Worm (Caenorhabditis elegans): ENCODE measurements around the gene knl-1.

Gene knl-1

DNA sequence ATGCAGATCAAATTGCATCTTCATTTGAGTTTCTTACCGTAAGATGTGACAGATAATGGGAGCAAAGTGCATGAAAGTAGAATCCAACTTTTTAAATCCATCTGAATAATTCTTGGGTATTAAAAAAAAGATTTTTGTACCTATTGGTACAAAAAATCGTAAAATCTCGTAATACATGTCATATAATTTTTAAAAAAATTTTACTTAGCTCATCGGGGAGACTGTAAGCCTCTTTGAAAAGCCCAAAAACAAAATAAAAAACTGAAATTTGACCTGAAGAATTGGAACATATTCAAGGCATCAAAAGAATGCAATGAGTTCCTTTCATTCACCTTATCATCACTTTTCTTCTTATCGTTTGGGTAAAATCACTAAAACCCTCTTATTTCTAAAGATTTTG, 25.4 kb downstream of the knl-1 start, which contains the start of gene clec-160:
Gene clec-160 (minus strand): TSS at position 101 of the 400 bp plus-strand sequence.
- no peak for TF ChIP-seq lin-11 (tag; optimal IDR thresholded peaks at IDR 0.05)
- no peak for TF ChIP-seq unc-39 (tag; optimal IDR thresholded peaks at IDR 0.05)
- TF ChIP-seq ceh-16 (tag; optimal IDR thresholded peaks at IDR 0.05), result no peak
- TF ChIP-seq peb-1 (tag; optimal IDR thresholded peaks at IDR 0.05), result no peak
- no peak for TF ChIP-seq egl-27 (tag; optimal IDR thresholded peaks at IDR 0.05)
- no peak for TF ChIP-seq elt-3 (tag; optimal IDR thresholded peaks at IDR 0.05)
- TF ChIP-seq Y55F3AM.14 (GFP tag; optimal IDR thresholded peaks at IDR 0.05), result no peak
- no peak for TF ChIP-seq sem-4 (tag; optimal IDR thresholded peaks at IDR 0.05)
- TF ChIP-seq C34F6.9 (tag; optimal IDR thresholded peaks at IDR 0.05), result no peak
- TF ChIP-seq fos-1 (tag; optimal IDR thresholded peaks at IDR 0.05), result no peak
- TF ChIP-seq nhr-25 (tag; optimal IDR thresholded peaks at IDR 0.05), result no peak
- TF ChIP-seq ztf-1 (GFP tag; conservative IDR thresholded peaks at IDR 0.05), result no peak
- no peak for TF ChIP-seq aly-2 (tag; optimal IDR thresholded peaks at IDR 0.05)
- TF ChIP-seq skn-1 (tag; optimal IDR thresholded peaks at IDR 0.05), result no peak
- no peak for TF ChIP-seq blmp-1 (tag; optimal IDR thresholded peaks at IDR 0.05; ENCODE audit: insufficient read depth)
- TF ChIP-seq elt-1 (tag; optimal IDR thresholded peaks at IDR 0.05), result no peak
- no peak for TF ChIP-seq nhr-129 (tag; optimal IDR thresholded peaks at IDR 0.05)
- no peak for TF ChIP-seq nhr-10 (tag; optimal IDR thresholded peaks at IDR 0.05)
- no peak for TF ChIP-seq R02D3.7 (tag; optimal IDR thresholded peaks at IDR 0.05)
- TF ChIP-seq nhr-21 (tag; optimal IDR thresholded peaks at IDR 0.05), result no peak

DNA sequence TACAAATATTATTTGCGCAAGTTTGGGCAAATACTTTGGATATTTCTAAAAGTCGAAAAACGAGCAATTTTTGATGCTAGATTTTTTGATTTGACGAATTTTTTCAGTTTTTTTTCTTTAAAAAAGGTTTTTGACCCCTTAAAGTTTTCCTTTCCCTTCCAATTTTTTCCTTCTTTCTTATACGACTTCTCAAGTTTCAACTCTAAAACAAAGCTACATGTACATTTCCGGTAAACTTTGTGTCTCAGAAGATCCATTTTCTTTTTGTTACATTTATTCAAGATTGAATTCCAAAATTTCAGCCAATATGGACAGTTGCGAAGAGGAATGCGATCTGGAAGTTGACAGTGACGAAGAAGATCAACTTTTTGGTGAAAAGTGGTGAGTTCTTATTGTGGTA, 28.4 kb downstream of the knl-1 start, which contains the start of gene mig-10:
Gene mig-10 (plus strand): TSS at position 301 of the 400 bp plus-strand sequence.
- TF ChIP-seq gmeb-1 (tag; optimal IDR thresholded peaks at IDR 0.05) (no peak), nhr-10 (tag; optimal IDR thresholded peaks at IDR 0.05) (no peak), lsy-2 (tag; optimal IDR thresholded peaks at IDR 0.05) (no peak), R02D3.7 (tag; optimal IDR thresholded peaks at IDR 0.05) (no peak), ztf-11 (tag; optimal IDR thresholded peaks at IDR 0.05) (no peak), sma-3 (GFP tag; optimal IDR thresholded peaks at IDR 0.05) (no peak), lin-13 (GFP tag; optimal IDR thresholded peaks at IDR 0.05) (no peak)

DNA sequence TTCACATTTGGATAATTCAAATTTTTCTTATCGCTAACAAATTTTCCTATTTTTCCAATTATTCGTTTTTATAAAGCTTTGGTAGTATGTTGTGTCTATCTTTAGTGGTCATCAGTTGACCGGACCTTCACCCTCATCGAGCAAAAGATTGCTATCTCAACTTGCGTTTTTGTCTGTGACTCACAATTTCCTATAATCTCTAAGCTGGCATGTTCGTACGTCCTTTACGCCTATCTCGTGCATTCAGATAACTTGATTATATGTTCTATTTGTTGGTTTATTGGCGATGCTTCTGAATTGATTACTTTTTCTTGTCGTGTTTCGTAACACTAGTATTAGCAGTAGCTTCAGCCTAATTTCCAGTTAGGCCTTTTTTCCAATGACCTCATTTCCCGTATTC, 29.1 kb downstream of the knl-1 start:
- TF ChIP-seq aly-2 (tag; optimal IDR thresholded peaks at IDR 0.05) (no peak), ceh-16 (tag; optimal IDR thresholded peaks at IDR 0.05) (no peak), ztf-11 (tag; optimal IDR thresholded peaks at IDR 0.05) (no peak), nhr-25 (tag; optimal IDR thresholded peaks at IDR 0.05) (no peak), skn-1 (tag; optimal IDR thresholded peaks at IDR 0.05) (no peak), nhr-23 (tag; optimal IDR thresholded peaks at IDR 0.05) (no peak), gmeb-1 (tag; optimal IDR thresholded peaks at IDR 0.05) (no peak), zag-1 (tag; optimal IDR thresholded peaks at IDR 0.05) (no peak), R02D3.7 (tag; optimal IDR thresholded peaks at IDR 0.05) (no peak), C34F6.9 (tag; optimal IDR thresholded peaks at IDR 0.05) (no peak), nhr-77 (tag; optimal IDR thresholded peaks at IDR 0.05) (no peak), unc-39 (tag; optimal IDR thresholded peaks at IDR 0.05) (no peak), nhr-21 (tag; optimal IDR thresholded peaks at IDR 0.05) (no peak), Y55F3AM.14 (GFP tag; optimal IDR thresholded peaks at IDR 0.05) (no peak), nhr-237 (tag; optimal IDR thresholded peaks at IDR 0.05) (no peak), fos-1 (tag; optimal IDR thresholded peaks at IDR 0.05) (no peak), snpc-4 (tag; optimal IDR thresholded peaks at IDR 0.05) (no peak), elt-3 (tag; optimal IDR thresholded peaks at IDR 0.05) (no peak)

DNA sequence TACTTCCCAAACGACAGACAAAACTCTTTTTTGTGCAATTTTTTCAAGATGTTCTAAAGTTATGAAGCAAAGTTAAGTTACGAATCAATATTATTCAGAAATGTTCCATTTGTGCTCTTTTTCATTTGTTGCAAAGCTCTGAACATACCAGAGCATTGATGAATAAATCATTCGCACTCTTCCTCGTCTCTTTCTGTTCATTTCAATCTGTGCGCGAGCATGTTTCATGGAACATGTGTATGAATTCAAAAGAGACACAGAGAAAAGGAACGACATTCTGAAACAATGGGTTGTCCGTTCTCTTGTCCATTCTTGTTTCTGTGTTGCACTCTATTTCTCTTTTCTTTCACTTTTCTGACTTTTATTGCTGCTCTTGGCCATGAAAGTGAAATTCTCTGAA, 29.9 kb downstream of the knl-1 start:
- TF ChIP-seq C34F6.9 (tag; optimal IDR thresholded peaks at IDR 0.05), result peak; percentile 1
- no peak for TF ChIP-seq ztf-1 (GFP tag; conservative IDR thresholded peaks at IDR 0.05)

DNA sequence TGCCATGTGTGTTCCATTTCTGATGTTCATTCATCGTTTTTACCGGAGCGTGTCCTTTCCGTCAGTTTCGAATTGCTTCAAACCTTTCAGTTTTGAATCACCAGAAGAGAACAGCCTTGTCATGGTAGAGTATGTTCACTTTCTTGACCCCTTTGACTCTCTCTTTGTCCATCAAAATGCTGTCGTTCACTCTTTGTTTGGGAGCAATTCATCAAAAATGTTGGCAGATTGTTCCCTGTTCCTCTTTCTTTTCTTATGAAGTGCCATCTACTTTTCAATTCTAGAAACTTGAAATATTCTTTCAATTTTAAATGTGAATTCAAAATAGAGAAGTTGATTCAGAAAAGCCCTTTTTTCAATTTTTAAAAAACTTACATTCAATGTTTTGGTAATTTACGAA, 30.9 kb downstream of the knl-1 start:
- TF ChIP-seq aly-2 (tag; optimal IDR thresholded peaks at IDR 0.05) (no peak), unc-55 (GFP tag; optimal IDR thresholded peaks at IDR 0.05) (peak; percentile 33)

DNA sequence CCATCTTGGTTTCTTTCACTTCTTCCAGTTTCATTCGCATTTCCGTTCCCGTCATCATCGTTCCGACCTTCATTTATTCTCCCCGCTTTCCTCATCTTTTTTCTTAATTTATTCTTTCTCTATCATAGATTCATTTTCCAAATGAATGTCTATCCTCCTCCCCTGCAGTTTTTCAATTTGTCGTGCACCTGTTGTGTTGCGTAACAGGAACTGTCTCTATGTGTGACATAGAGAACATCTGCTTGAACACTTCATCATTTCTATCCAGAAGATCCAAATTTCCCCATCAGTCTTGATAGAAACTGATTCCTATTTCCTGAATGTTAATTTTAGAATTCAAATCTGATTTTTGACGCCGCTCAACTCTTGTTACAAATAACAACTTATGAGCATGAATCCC, 33.1 kb downstream of the knl-1 start:
- TF ChIP-seq nhr-6 (tag; optimal IDR thresholded peaks at IDR 0.05) (no peak), C34F6.9 (tag; optimal IDR thresholded peaks at IDR 0.05) (no peak), egl-27 (tag; optimal IDR thresholded peaks at IDR 0.05) (no peak), mbf-1 (tag; optimal IDR thresholded peaks at IDR 0.05) (no peak), nhr-10 (tag; optimal IDR thresholded peaks at IDR 0.05) (no peak), skn-1 (tag; optimal IDR thresholded peaks at IDR 0.05) (no peak), ama-1 (optimal IDR thresholded peaks at IDR 0.05) (no peak)

Measured in whole organism, L2 larva.